Fruit fly (Drosophila melanogaster): Measurements from ENCODE around the gene park.

Gene park

dm6 chr3L:21224701-21225223, 28.1 kb upstream of the park start (continued):
- TF ChIP-seq CG34406 (GFP tag; optimal IDR thresholded peaks at IDR 0.05) (peak; percentile 17), spab (GFP tag; optimal IDR thresholded peaks at IDR 0.05) (no peak), CG32006 (GFP tag; optimal IDR thresholded peaks at IDR 0.05) (no peak), cyc (GFP tag; optimal IDR thresholded peaks at IDR 0.05) (peak; percentile 44), fd59A (GFP tag; optimal IDR thresholded peaks at IDR 0.05) (no peak), Ets96B (tag; optimal IDR thresholded peaks at IDR 0.05) (no peak), achi (GFP tag; optimal IDR thresholded peaks at IDR 0.05) (no peak), CG6792 (GFP tag; optimal IDR thresholded peaks at IDR 0.05) (no peak), Blimp-1 (GFP tag; optimal IDR thresholded peaks at IDR 0.05) (peak; percentile 90), CG11762 (GFP tag; optimal IDR thresholded peaks at IDR 0.05; ENCODE audit: insufficient read depth) (no peak), CG6808 (GFP tag; optimal IDR thresholded peaks at IDR 0.05) (no peak), CG10669 (GFP tag; optimal IDR thresholded peaks at IDR 0.05) (no peak), CG8319 (GFP tag; optimal IDR thresholded peaks at IDR 0.05) (no peak), CG3032 (tag; optimal IDR thresholded peaks at IDR 0.05) (no peak), topi (GFP tag; optimal IDR thresholded peaks at IDR 0.05) (peak; percentile 36), CG3919 (GFP tag; optimal IDR thresholded peaks at IDR 0.05) (no peak), svp (GFP tag) (peak; percentile 95), CG10631 (GFP tag; optimal IDR thresholded peaks at IDR 0.05) (no peak), CG11294 (GFP tag; IDR thresholded peaks at IDR 0.05) (no peak), CG6854 (GFP tag; optimal IDR thresholded peaks at IDR 0.05) (peak; percentile 83), Sox102F (GFP tag; optimal IDR thresholded peaks at IDR 0.05) (peak; percentile 31), CG31627 (GFP tag; optimal IDR thresholded peaks at IDR 0.05) (peak; percentile 33), CG8119 (GFP tag; IDR thresholded peaks at IDR 0.05) (no peak), Lpt (GFP tag; optimal IDR thresholded peaks at IDR 0.05) (peak; percentile 79), OdsH (GFP tag; optimal IDR thresholded peaks at IDR 0.05) (no peak), CG7368 (GFP tag; optimal IDR thresholded peaks at IDR 0.05) (no peak), Hr4 (GFP tag; optimal IDR thresholded peaks at IDR 0.05) (no peak), Smox (GFP tag; optimal IDR thresholded peaks at IDR 0.05) (peak; percentile 27), Gug (GFP tag; IDR thresholded peaks at IDR 0.05) (no peak), Eip75B (GFP tag; optimal IDR thresholded peaks at IDR 0.05) (peak; percentile 56), Met (GFP tag; optimal IDR thresholded peaks at IDR 0.05) (peak; percentile 47), CG16779 (tag; optimal IDR thresholded peaks at IDR 0.05) (no peak), Sox14 (GFP tag; optimal IDR thresholded peaks at IDR 0.05) (peak; percentile 21)

dm6 chr3L:21224274-21224673, 27.6 kb upstream of the park start:
- TF ChIP-seq Sox102F (GFP tag; optimal IDR thresholded peaks at IDR 0.05) = no peak
- peak; percentile 91 for TF ChIP-seq CG32006 (GFP tag; optimal IDR thresholded peaks at IDR 0.05)
- no peak for TF ChIP-seq cyc (GFP tag; optimal IDR thresholded peaks at IDR 0.05)
- TF ChIP-seq CG7368 (GFP tag; optimal IDR thresholded peaks at IDR 0.05) = no peak
- no peak for TF ChIP-seq spab (GFP tag; optimal IDR thresholded peaks at IDR 0.05)
- TF ChIP-seq Sox14 (GFP tag; optimal IDR thresholded peaks at IDR 0.05) = peak; percentile 8
- no peak for TF ChIP-seq Smox (GFP tag; optimal IDR thresholded peaks at IDR 0.05)
- peak; percentile 66 for TF ChIP-seq CG10631 (GFP tag; optimal IDR thresholded peaks at IDR 0.05)
- no peak for TF ChIP-seq vri (GFP tag; optimal IDR thresholded peaks at IDR 0.05)
- TF ChIP-seq CG6276 (GFP tag; optimal IDR thresholded peaks at IDR 0.05) = peak; percentile 88
- no peak for TF ChIP-seq fd59A (GFP tag; optimal IDR thresholded peaks at IDR 0.05)
- TF ChIP-seq Eip78C (GFP tag) = peak; percentile 86
- peak; percentile 78 for TF ChIP-seq CG4318 (GFP tag; optimal IDR thresholded peaks at IDR 0.05)
- TF ChIP-seq Ets21C (GFP tag; optimal IDR thresholded peaks at IDR 0.05) = no peak
- TF ChIP-seq eg (GFP tag; IDR thresholded peaks at IDR 0.05) = peak; percentile 47; the same call in 2 of the 3 replicates
- no peak for TF ChIP-seq CG6792 (GFP tag; optimal IDR thresholded peaks at IDR 0.05)
- peak; percentile 13 for TF ChIP-seq pdm3 (GFP tag; optimal IDR thresholded peaks at IDR 0.05)
- peak in 1 of 2 experiments; percentile 86 for TF ChIP-seq salr (GFP tag; optimal IDR thresholded peaks at IDR 0.05)
- no peak for TF ChIP-seq CG3032 (tag; optimal IDR thresholded peaks at IDR 0.05)
- TF ChIP-seq Hr39 (GFP tag; optimal IDR thresholded peaks at IDR 0.05) = no peak
- no peak for TF ChIP-seq CG6808 (GFP tag; optimal IDR thresholded peaks at IDR 0.05)
- no peak for TF ChIP-seq CG9139 (GFP tag; optimal IDR thresholded peaks at IDR 0.05)
- TF ChIP-seq OdsH (GFP tag; optimal IDR thresholded peaks at IDR 0.05) = peak; percentile 53
- TF ChIP-seq Eip93F (GFP tag; optimal IDR thresholded peaks at IDR 0.05) = no peak
- peak; percentile 25 for TF ChIP-seq dac (GFP tag; optimal IDR thresholded peaks at IDR 0.05)
- TF ChIP-seq CG11762 (GFP tag; optimal IDR thresholded peaks at IDR 0.05; ENCODE audit: insufficient read depth) = peak; percentile 18
- TF ChIP-seq Ets96B (tag; optimal IDR thresholded peaks at IDR 0.05) = no peak
- peak; percentile 68 for TF ChIP-seq Hr4 (GFP tag; optimal IDR thresholded peaks at IDR 0.05)
- peak; percentile 81 for TF ChIP-seq CG8119 (GFP tag; IDR thresholded peaks at IDR 0.05)
- TF ChIP-seq CG15336 (GFP tag; IDR thresholded peaks at IDR 0.05) = peak; percentile 86
- no peak for TF ChIP-seq Sox15 (GFP tag; optimal IDR thresholded peaks at IDR 0.05)
- no peak for TF ChIP-seq CG8319 (GFP tag; optimal IDR thresholded peaks at IDR 0.05)
- peak; percentile 26 for TF ChIP-seq CG3919 (GFP tag; optimal IDR thresholded peaks at IDR 0.05)
- TF ChIP-seq achi (GFP tag; optimal IDR thresholded peaks at IDR 0.05) = peak; percentile 38
- TF ChIP-seq topi (GFP tag; optimal IDR thresholded peaks at IDR 0.05) = no peak
- no peak for TF ChIP-seq CG6163 (GFP tag; IDR thresholded peaks at IDR 0.05)
